Worm (Caenorhabditis elegans): Measurements from ENCODE around the gene ZK1236.9.

Gene ZK1236.9

DNA sequence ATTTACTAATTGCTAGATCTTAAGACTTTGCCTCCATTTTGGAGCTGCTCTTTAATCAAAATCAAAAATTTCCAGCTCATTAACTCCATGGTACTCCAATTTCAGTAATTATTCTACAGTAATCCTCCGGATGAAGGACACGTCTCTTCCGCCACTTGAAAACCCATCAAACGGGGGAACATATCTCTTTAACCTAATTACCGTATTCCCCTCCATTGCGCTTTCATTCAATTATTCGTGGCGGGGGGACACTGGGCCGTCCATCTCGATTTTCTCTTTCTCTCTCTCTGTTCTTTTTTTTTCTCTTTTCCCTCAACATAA is 18.1 kb downstream of the ZK1236.9 start:
- TF ChIP-seq nhr-23 (tag; optimal IDR thresholded peaks at IDR 0.05) (no peak), mml-1 (tag; optimal IDR thresholded peaks at IDR 0.05) (no peak), egl-5 (tag; optimal IDR thresholded peaks at IDR 0.05) (no peak), ceh-16 (tag; optimal IDR thresholded peaks at IDR 0.05) (no peak), tbx-2 (tag; optimal IDR thresholded peaks at IDR 0.05) (no peak), skn-1 (tag; optimal IDR thresholded peaks at IDR 0.05) (no peak), elt-2 (tag; optimal IDR thresholded peaks at IDR 0.05) (no peak), jun-1 (tag; optimal IDR thresholded peaks at IDR 0.05) (no peak), fkh-10 (GFP tag; optimal IDR thresholded peaks at IDR 0.05) (no peak)

DNA sequence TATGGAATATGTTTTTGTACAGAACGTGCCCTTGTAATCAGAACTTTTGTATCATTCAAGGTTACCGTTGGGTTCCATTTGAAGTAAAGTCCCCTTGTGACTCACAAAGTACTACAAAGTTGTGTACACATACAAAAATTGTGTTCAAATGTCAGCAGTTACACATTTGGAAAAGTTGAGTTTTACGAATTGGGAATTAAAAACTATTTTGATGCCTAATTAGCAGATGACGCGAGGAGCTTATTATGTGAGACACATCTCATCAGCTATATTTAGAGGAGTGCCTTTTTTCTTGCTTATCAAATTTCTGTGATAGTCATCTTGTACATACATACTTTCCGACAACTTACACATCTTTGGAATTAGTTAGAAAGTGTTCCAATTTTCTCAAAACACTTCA is 21.5 kb downstream of the ZK1236.9 start:
- TF ChIP-seq snpc-4 (tag; optimal IDR thresholded peaks at IDR 0.05) (no peak), ztf-4 (tag; optimal IDR thresholded peaks at IDR 0.05) (no peak), fos-1 (tag; optimal IDR thresholded peaks at IDR 0.05) (no peak), pha-4 (tag; optimal IDR thresholded peaks at IDR 0.05) (peak; percentile 32), elt-3 (tag; optimal IDR thresholded peaks at IDR 0.05) (no peak)

DNA sequence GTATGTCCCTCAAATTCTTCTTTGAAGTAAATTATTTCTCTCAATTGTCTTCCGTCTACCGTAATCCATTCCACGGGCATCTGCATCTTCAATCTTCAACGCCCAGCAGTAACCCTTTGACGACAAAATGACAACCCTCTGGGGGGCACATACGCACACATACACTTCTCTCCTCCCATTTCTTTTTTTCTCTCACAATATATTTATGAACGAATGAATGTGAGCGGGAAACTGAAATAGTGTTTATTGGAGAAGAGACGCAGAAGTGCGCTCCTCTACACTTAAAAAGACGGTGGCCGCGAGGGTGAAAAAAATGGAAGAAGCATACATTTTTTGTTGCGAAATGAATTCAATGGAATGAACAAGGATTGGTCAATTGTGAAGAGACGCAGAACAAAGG is 23.0 kb downstream of the ZK1236.9 start:
- no peak for TF ChIP-seq nhr-12 (tag; optimal IDR thresholded peaks at IDR 0.05)
- peak; percentile 14 for TF ChIP-seq nhr-43 (tag; optimal IDR thresholded peaks at IDR 0.05; ENCODE audit: poor library complexity, severe bottlenecking)
- TF ChIP-seq lin-15B (tag; optimal IDR thresholded peaks at IDR 0.05): peak; percentile 88
- TF ChIP-seq lsy-12 (tag; optimal IDR thresholded peaks at IDR 0.05): peak; percentile 85
- peak; percentile 55 for TF ChIP-seq elt-1 (tag; optimal IDR thresholded peaks at IDR 0.05)
- TF ChIP-seq lin-39 (tag; optimal IDR thresholded peaks at IDR 0.05): peak; percentile 77
- no peak for TF ChIP-seq unc-39 (tag; optimal IDR thresholded peaks at IDR 0.05)
- TF ChIP-seq unc-62 (GFP tag; optimal IDR thresholded peaks at IDR 0.05): peak; percentile 70
- no peak for TF ChIP-seq zag-1 (tag; optimal IDR thresholded peaks at IDR 0.05)
- peak; percentile 78 for TF ChIP-seq nhr-23 (tag; optimal IDR thresholded peaks at IDR 0.05)
- TF ChIP-seq R02D3.7 (tag; optimal IDR thresholded peaks at IDR 0.05): peak; percentile 23
- TF ChIP-seq elt-3 (tag; optimal IDR thresholded peaks at IDR 0.05): no peak
- no peak for TF ChIP-seq nhr-67 (tag; optimal IDR thresholded peaks at IDR 0.05)
- peak; percentile 83 for TF ChIP-seq nhr-25 (tag; optimal IDR thresholded peaks at IDR 0.05)
- TF ChIP-seq snpc-4 (tag; optimal IDR thresholded peaks at IDR 0.05): peak; percentile 82
- peak; percentile 80 for TF ChIP-seq hmg-11 (tag; optimal IDR thresholded peaks at IDR 0.05)
- TF ChIP-seq eor-1 (tag; optimal IDR thresholded peaks at IDR 0.05): no peak
- peak; percentile 65 for TF ChIP-seq elt-2 (tag; optimal IDR thresholded peaks at IDR 0.05)
- TF ChIP-seq nhr-28 (tag; optimal IDR thresholded peaks at IDR 0.05): no peak
- peak; percentile 59 for TF ChIP-seq ceh-28 (tag; optimal IDR thresholded peaks at IDR 0.05)
- no peak for TF ChIP-seq jun-1 (tag; optimal IDR thresholded peaks at IDR 0.05)
- TF ChIP-seq ztf-4 (tag; optimal IDR thresholded peaks at IDR 0.05): no peak
- peak; percentile 82 for TF ChIP-seq pha-4 (tag; optimal IDR thresholded peaks at IDR 0.05)
- peak; percentile 60 for TF ChIP-seq egl-5 (tag; optimal IDR thresholded peaks at IDR 0.05)
- no peak for TF ChIP-seq daf-12 (tag; optimal IDR thresholded peaks at IDR 0.05)
- no peak for TF ChIP-seq ceh-82 (tag; optimal IDR thresholded peaks at IDR 0.05)
- TF ChIP-seq fos-1 (tag; optimal IDR thresholded peaks at IDR 0.05): no peak
- peak; percentile 35 for TF ChIP-seq skn-1 (tag; optimal IDR thresholded peaks at IDR 0.05)
- no peak for TF ChIP-seq ztf-11 (tag; optimal IDR thresholded peaks at IDR 0.05)
- TF ChIP-seq nhr-77 (tag; optimal IDR thresholded peaks at IDR 0.05): no peak
- no peak for TF ChIP-seq nhr-11 (tag; optimal IDR thresholded peaks at IDR 0.05)
- TF ChIP-seq egl-27 (tag; optimal IDR thresholded peaks at IDR 0.05): no peak
- TF ChIP-seq aly-2 (tag; optimal IDR thresholded peaks at IDR 0.05): no peak
- no peak for TF ChIP-seq mml-1 (tag; optimal IDR thresholded peaks at IDR 0.05)
- no peak for TF ChIP-seq ama-1 (optimal IDR thresholded peaks at IDR 0.05)
- TF ChIP-seq mdl-1 (tag; optimal IDR thresholded peaks at IDR 0.05): no peak
- no peak for TF ChIP-seq ZK546.5 (tag; optimal IDR thresholded peaks at IDR 0.05)
- TF ChIP-seq fkh-2 (tag; optimal IDR thresholded peaks at IDR 0.05): no peak
- TF ChIP-seq tbx-2 (tag; optimal IDR thresholded peaks at IDR 0.05): no peak
- TF ChIP-seq ceh-9 (tag; optimal IDR thresholded peaks at IDR 0.05): no peak
- TF ChIP-seq fkh-10 (GFP tag; optimal IDR thresholded peaks at IDR 0.05): peak; percentile 75
- TF ChIP-seq nhr-237 (tag; optimal IDR thresholded peaks at IDR 0.05): no peak
- no peak for TF ChIP-seq ceh-16 (tag; optimal IDR thresholded peaks at IDR 0.05)
- TF ChIP-seq pqm-1 (tag; optimal IDR thresholded peaks at IDR 0.05): peak; percentile 66
- TF ChIP-seq nfya-1 (tag; optimal IDR thresholded peaks at IDR 0.05; ENCODE audit: insufficient read depth): peak; percentile 99
- no peak for TF ChIP-seq nhr-76 (tag; optimal IDR thresholded peaks at IDR 0.05)
- TF ChIP-seq sea-2 (GFP tag; optimal IDR thresholded peaks at IDR 0.05): no peak
